Worm (Caenorhabditis elegans) whole organism, mixed stage, embryonic: ENCODE results near the gene Y41G9A.10.

Experiments used
- pha-4 ChIP-seq: fragments of 150-350 bp; optimal IDR thresholded peaks from 2 replicates; lab custom pipeline; 2018; ENCODE audit warnings: missing biosample characterization, missing genetic modification reagents, missing genetic modification characterization
- snpc-4 ChIP-seq: fragments of 150-350 bp; optimal IDR thresholded peaks from 2 replicates; lab custom pipeline; 2014; ENCODE audit warnings: missing biosample characterization, missing genetic modification characterization
- ztf-11 ChIP-seq: fragments of 150-350 bp; optimal IDR thresholded peaks from 2 replicates; lab custom pipeline; 2014; ENCODE audit warnings: missing biosample characterization, missing genetic modification characterization

DNA sequence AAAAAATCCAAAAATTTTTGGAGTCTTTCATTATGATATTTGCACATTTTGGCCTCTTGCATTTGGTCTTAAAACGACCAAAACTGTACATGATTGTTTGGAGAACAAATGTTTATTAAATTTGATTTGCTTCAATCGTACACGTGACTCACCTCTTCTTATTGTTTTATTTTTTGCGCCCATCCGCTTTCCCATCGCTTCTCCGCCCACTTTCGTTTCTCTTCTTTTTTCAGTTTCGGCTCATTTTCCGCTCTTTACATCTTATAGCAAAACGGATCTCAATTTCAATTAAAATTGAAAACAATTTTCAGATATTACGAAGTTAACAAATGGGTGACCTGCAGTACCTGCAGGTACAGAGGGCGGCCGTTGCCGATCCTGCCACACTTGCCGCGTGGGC, 37.1 kb downstream of the Y41G9A.10 start, which contains the start of gene nmy-1:
- TF ChIP-seq pha-4 (tag; lab: Kevin White, UChicago) (no peak), ztf-11 (tag; lab: Kevin White, UChicago) (no peak), snpc-4 (tag; lab: Kevin White, UChicago) (no peak)
